Worm (Caenorhabditis elegans): ENCODE results near the gene str-116.

The str-116 gene

DNA sequence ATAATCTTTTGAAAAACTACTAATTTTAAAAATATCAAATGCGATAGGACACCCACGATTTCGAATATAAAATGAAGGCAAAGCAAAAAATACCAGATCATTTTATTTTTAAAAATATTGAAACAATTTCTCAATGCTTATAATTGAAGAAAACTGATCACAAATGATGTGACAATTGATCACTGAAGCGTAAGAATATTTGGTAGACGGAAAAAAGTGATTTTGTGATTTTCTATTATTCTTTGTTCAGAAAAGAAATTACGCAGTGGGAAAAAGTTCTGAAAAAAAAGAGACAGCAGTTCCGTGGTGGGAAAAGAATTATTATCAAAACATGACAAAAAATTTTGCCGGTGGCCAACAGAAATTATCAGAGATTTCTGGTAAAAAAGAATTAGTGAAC is 31.9 kb downstream of the str-116 start, which contains the start of gene T03F7.5:
Gene T03F7.5, minus strand, starts transcription at position 101 of the 400 bp plus-strand sequence.
- TF ChIP-seq unc-62 (GFP tag; optimal IDR thresholded peaks at IDR 0.05), result no peak

DNA sequence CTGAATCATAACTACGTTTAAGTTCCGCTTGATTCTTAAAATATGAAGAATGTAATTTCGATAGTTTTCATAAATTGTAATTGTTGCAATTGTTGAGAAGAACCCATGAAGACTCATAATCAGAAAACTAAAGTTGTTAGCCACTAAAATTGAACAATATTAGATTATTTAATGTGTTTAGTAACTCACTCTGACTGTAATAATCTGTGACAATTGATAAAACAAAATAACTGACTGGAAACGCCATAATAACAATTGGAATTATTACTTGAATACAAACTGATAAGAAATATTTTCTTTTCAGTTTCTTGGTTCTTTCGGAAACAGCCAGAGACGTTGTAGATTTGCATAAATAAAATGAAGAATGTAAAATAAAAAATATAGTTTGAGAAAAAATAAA is 32.6 kb downstream of the str-116 start:
- no peak for TF ChIP-seq unc-62 (GFP tag; optimal IDR thresholded peaks at IDR 0.05)

DNA sequence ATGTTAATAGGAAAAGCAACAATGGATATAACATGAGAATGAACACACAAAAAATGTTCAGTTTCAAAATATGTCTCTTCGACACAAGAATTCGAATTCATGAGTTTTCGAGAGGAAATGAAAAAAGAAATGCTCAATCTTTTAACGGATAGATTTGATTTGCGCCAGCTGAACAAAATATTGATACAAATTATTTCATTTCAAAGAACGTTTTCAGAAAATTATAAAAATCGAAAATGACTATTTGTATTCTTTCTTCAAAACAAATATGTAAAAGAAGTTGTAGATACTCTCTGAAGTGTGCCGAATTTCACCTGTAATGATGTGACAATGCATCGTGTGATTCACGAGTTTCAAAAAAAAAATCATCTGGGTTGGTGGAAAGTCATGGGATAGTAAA is 33.8 kb downstream of the str-116 start, which contains the start of gene srh-47:
Gene srh-47, minus strand, starts transcription at position 101 of the 400 bp plus-strand sequence.
- no peak for TF ChIP-seq unc-62 (GFP tag; optimal IDR thresholded peaks at IDR 0.05)

DNA sequence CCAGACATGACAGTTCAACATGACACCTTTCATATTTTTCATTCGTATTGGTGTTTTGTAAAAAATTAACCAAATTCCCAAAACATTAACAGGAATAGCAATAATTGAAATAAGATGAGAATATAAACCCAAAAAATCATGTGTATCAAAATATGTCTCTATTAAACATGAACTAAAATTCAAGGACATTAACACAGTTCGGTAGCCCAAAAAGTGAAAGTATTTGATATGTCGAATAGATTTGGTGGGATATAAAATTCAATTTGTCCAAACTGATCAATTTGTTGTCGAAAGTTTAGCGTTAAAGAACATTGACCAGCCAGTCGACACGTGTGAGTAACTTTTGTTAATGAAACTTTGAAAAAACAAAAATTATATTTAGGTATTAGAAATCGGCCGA is 35.9 kb downstream of the str-116 start, which contains the start of gene srh-46:
Gene srh-46, minus strand, starts transcription at position 189 of the 400 bp plus-strand sequence.
- no peak for TF ChIP-seq unc-62 (GFP tag; optimal IDR thresholded peaks at IDR 0.05)

DNA sequence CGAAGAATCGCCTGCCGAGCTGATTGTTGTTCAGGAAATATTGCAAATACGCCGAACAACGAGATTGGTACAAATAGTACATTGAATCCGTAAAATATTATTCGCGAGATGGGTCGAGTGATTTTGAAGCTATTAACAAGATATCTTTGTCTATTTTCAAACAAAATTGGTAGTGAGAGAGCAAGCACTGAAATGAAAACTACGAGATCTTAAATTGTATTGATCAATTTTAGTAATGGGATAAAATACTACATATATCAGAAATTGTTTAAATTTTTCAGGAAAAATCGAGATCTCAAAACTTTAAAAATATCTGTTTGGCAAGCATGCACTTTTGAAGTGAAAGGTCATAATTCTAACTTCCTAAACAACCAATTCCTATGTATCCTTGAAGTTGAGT is 37.4 kb downstream of the str-116 start:
- no peak for TF ChIP-seq unc-62 (GFP tag; optimal IDR thresholded peaks at IDR 0.05)

DNA sequence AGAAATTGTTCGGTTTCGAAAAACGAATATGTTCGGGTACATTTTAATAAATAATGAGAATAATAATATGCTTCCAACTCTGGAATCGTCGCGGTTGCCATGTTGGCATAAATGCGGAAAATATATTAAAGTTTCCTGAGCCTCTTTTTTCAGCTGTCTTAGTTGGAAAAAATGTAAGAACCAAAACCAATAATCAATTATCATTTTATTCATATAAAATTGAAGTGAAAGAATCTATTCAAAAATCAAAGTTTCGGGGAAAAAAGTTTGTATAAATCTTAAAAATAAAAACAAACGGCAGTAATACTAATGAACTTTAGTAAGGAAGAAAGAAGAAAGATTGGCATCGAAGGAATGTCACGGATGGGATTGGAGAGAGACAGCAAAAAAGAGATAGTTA is 38.1 kb downstream of the str-116 start, which contains the start of gene srh-45:
Gene srh-45, minus strand, starts transcription at position 101 of the 400 bp plus-strand sequence.
- TF ChIP-seq unc-62 (GFP tag; optimal IDR thresholded peaks at IDR 0.05), result no peak

DNA sequence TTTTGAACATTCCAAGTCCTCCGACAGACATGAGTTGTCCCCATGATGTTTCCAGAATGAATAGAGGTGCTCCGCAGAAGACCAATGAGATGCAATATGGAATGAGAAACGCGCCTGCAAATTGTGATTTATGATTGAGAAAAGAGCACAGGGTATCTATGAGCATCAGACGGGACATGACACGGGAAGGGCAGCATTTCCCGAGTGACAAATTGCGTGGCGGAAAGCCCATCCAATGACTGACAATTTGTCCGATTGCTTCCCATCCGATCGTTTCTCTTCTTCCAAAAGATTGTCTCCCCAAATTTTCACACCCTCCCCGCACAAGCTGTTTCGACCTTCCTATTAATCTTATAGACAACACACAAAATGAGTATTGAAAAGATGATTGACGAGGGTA is 41.0 kb downstream of the str-116 start:
- TF ChIP-seq unc-62 (GFP tag; optimal IDR thresholded peaks at IDR 0.05), result no peak

DNA sequence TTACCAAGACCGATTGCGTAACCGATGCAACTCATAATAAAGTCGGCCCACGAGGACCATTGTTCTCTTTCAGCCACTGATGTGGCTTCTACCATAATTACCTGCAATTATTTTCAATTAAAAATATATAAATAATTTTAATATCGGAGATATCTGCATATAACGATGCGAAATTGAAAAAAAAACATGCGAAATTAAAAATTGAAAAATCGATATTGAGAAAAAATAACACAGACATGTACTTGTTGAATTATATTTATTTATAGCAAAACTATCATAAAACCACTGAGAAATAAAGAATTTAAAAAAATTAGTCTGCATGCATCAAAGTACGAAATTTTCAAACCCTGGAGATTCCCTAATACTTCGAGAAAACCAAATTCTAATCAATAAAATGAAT is 41.6 kb downstream of the str-116 start, which contains the start of gene snf-11:
Gene snf-11, minus strand, starts transcription at position 101 of the 400 bp plus-strand sequence.
- no peak for TF ChIP-seq unc-62 (GFP tag; optimal IDR thresholded peaks at IDR 0.05)

DNA sequence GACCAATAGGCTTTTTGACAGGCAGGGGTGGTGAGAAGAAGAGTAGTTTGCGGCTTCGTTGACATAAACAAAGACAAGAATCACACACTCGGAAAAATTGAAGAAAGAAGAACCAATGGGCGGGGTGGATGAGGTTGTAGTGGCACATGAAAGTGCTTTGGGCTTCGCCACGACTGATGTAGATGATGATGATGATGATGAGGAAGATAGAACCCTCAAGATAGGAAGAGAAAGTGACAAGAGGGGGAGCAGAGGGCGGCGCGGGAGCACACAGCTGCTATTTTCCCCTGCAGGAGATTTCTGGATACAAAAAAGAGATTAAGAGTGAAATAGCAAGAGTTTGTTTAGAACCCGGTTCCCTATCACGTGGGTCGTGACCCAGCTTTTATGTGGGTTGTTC is 42.1 kb downstream of the str-116 start:
- TF ChIP-seq unc-62 (GFP tag; optimal IDR thresholded peaks at IDR 0.05), result no peak

DNA sequence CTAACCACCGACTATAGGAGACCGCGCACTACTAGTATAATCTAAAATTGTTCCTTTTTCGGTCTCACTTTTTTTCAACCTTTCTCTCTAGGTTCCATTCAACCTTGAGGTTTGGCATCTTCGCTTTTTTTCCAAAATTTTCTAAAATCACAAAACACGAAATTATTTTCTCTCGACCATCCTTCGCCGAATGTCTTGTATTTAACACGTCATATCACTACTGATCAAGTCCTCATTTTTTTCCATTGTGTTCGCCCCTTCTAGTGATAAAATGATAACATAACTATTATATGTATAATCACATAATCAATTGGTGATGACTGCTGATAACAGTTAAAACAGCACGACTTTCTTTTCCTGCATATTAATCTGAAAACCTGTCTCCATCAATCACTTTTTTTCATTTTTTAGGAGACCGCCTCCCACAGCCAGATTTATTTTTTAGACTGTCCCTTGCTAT is 44.3 kb downstream of the str-116 start, which contains the start of gene T03F7.7:
Gene T03F7.7, plus strand, starts transcription at position 410 of the 460 bp plus-strand sequence.
- TF ChIP-seq unc-62 (GFP tag; optimal IDR thresholded peaks at IDR 0.05), result no peak

DNA sequence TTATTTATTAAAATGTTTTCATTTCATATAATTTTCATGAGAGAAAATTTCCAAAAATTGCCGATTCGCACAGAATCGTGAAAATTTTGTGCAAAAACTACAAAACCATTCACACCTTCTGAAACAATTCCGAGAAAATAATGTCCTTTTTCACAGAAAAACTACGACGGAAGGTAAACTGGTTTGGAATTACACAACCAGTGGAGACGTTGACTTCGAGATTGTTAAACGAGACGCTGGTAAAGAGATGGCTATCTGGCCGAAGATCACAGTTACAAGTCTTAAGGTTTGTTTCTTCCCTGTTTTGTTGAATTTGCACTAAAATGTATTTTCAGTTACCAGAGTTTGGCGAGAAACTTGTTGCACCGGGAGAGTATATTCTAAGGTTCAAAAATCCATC is 46.1 kb downstream of the str-116 start:
- no peak for TF ChIP-seq unc-62 (GFP tag; optimal IDR thresholded peaks at IDR 0.05)

DNA sequence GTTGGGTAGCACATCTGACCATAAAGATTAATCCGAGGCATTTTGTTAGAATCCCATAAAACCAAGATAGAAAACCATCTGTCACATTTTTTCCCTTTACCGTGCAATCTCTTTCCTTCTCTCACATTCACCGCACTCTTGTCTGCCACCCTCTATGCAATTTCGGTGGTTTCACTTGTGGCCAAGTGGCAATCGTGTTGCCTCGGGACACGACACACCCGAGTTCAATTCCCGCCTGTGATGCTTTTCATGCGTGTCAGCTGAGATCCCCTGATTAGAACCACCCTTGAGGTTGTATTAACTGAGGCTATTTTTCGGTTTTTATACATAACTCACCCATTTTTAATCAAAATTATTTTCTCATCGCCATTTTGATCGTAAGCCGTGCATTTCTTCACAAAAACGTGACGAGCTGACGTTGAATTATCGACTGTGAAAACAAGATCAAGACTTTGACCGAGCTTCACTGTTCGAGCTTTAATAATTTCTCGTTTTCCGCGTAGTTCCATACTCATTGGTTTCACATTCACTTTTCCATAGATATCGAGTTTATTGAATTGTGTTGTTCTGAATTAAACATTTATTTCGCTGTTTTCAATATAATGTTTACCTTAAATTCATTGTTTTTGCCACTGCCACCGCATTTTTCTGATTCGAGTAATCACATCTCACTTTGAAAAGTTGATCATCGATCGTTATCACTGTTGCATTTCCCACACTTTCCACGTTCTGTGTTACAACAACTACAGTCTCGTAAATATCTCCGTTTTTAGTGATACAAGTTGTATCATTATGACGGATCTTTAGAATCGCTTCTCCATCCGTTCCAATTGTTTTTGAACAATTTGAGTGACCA is 47.5 kb downstream of the str-116 start:
- no peak for TF ChIP-seq unc-62 (GFP tag; optimal IDR thresholded peaks at IDR 0.05)

DNA sequence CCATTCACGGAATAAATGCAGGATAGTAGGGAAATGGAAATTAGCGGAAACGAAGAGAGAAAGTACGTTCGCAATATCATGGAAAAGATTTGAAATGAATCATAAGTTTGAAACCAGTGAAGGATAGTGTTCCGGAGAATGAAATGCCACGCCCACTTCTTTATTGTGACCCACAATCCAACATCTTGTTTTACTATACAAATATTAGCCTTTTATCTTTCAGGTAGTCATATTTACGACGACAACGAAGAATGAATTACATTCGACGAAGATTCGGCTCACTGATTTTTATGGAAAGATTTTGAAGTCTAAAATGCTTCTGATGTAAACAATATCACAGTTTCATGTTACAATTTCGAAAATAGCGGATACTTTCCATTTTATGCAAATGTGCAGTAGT is 50.0 kb downstream of the str-116 start, which contains the start of gene cutl-18:
Gene cutl-18, minus strand, starts transcription at position 101 of the 400 bp plus-strand sequence.
- no peak for TF ChIP-seq unc-62 (GFP tag; optimal IDR thresholded peaks at IDR 0.05)
